Fruit fly (Drosophila melanogaster) whole organism, prepupa: ENCODE measurements around the gene CG43116.

Source experiments
- CG6163 ChIP-seq: fragments of 200-800 bp; sonication (Bioruptor generic); IDR thresholded peaks from 3 replicates; pipeline ENCODE4 v1.3.6; 2022; ENCODE audit warnings: missing biosample characterization, missing genetic modification characterization
- CG6792 ChIP-seq: fragments of 200-800 bp; sonication (Bioruptor generic); optimal IDR thresholded peaks from 3 replicates; lab custom pipeline; 2016; ENCODE audit warnings: missing biosample characterization, missing genetic modification characterization
- CG6854 ChIP-seq: fragments of 200-800 bp; sonication (Bioruptor generic); optimal IDR thresholded peaks from 2 replicates; lab custom pipeline; 2017; ENCODE audit warnings: missing biosample characterization, mild to moderate bottlenecking, missing genetic modification characterization
- CG8119 ChIP-seq: fragments of 200-800 bp; sonication (Bioruptor generic); IDR thresholded peaks from 3 replicates; pipeline ENCODE4 v1.3.6; 2022; ENCODE audit warnings: missing biosample characterization, missing genetic modification characterization
- OdsH ChIP-seq: fragments of 200-800 bp; sonication (Bioruptor generic); optimal IDR thresholded peaks from 3 replicates; lab custom pipeline; 2016; ENCODE audit warnings: missing biosample characterization, missing genetic modification characterization
- Sox102F ChIP-seq: fragments of 200-800 bp; sonication (Bioruptor generic); optimal IDR thresholded peaks from 2 replicates; lab custom pipeline; 2016; ENCODE audit warnings: missing biosample characterization, mild to moderate bottlenecking, missing genetic modification characterization

dm6 chr3R:26017294-26017770, 20.5 kb upstream of the CG43116 start:
- TF ChIP-seq OdsH (GFP tag; lab: Kevin White, UChicago) (no peak), CG8119 (GFP tag; lab: Robert Waterston, UW) (no peak), Sox102F (no peak), CG6854 (no peak), CG6792 (GFP tag; lab: Kevin White, UChicago) (no peak), CG6163 (GFP tag; lab: Robert Waterston, UW) (0 out of 3 replicates have a peak, but pooled peaks have one; percentile 27)
